Fruit fly (Drosophila melanogaster): ENCODE data around the gene CG12659.
A peak's percentile ranks its signal among the peaks of the same experiment; 100 is the strongest.

CG12659 gene

DNA sequence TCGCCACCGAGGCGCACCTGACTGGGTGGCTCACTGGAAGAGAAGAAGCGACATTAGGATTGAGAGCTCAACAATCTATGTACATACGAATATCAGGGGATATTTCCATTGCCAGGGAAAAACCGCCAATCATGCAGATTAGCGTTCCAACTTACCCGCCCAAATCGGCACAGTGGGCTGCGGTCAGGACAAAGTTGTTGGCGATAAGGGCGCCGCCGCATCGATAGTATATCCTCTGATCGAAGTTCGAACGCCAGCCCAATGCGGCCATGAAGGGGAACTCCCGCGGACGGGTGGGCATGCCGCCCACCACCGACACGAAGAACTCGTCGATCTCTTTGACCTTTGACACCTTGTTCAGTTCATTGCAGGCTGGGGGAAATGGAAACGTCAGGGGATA, 19.6 kb downstream of the CG12659 start:
- no peak for TF ChIP-seq CG9948 (tag; optimal IDR thresholded peaks at IDR 0.05)
- TF ChIP-seq D1 (tag; optimal IDR thresholded peaks at IDR 0.05) = no peak
- TF ChIP-seq rn (GFP tag; IDR thresholded peaks at IDR 0.05) = no peak
- no peak for TF ChIP-seq Pif1A (GFP tag; optimal IDR thresholded peaks at IDR 0.05)
- TF ChIP-seq CG12605 (GFP tag; IDR thresholded peaks at IDR 0.05) = no peak
- no peak for TF ChIP-seq CG10348 (GFP tag; IDR thresholded peaks at IDR 0.05)
- TF ChIP-seq CG8159 (tag; optimal IDR thresholded peaks at IDR 0.05) = no peak
- TF ChIP-seq CG8301 (tag; optimal IDR thresholded peaks at IDR 0.05) = no peak
- no peak for TF ChIP-seq EcR (GFP tag; optimal IDR thresholded peaks at IDR 0.05)

DNA sequence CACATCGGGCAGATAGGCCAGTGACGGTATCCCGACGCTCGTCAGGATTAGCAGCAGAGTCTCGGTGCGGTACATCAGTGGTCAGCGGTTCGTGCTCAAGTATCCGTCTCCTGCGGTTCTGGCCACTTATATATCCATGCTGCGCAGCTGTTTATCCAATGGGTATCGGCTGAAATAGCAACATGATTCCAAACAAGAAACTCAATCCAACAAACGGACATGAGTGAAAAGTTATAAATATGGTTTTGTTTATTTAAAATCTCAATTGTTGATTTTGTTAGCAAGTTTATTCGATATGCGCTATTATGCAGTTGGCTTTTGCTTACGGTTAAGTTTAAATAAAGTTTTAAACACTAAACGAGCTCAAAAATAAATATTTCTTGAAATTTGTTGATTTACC, 20.7 kb downstream of the CG12659 start, which contains the start of gene CG12111:
CG12111 (minus strand) TSS at position 101 of the 400 bp plus-strand sequence.
- no peak for TF ChIP-seq Ets98B (GFP tag; IDR thresholded peaks at IDR 0.05)
- no peak for TF ChIP-seq rn (GFP tag; IDR thresholded peaks at IDR 0.05)
- no peak for TF ChIP-seq Pif1A (GFP tag; optimal IDR thresholded peaks at IDR 0.05)
- no peak for TF ChIP-seq CG4496 (GFP tag; IDR thresholded peaks at IDR 0.05)

DNA sequence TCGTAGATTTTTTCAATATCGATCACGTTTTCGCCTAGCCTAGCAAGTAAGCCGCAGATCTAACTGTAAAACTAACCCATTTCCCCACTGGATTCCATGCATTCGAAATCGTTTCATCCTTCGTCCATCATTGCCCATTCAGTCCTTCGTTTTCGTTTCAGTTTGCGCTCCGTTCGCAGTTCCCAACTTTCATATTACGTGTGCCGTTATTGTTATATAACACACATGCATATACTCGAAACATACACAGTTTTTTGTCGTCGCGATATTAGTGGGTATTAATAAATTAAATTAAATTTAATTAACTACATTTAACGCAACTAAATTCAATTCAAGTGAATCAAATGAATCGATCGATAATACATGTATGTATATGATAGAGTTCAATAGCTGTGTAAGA, 21.9 kb downstream of the CG12659 start:
- TF ChIP-seq CG10348 (GFP tag; IDR thresholded peaks at IDR 0.05) (no peak), CG15710 (tag; optimal IDR thresholded peaks at IDR 0.05) (no peak), CG8159 (tag; optimal IDR thresholded peaks at IDR 0.05) (no peak), Ets98B (GFP tag; IDR thresholded peaks at IDR 0.05) (no peak), CG4496 (GFP tag; IDR thresholded peaks at IDR 0.05) (no peak), CG12605 (GFP tag; IDR thresholded peaks at IDR 0.05) (no peak), Snoo (tag; optimal IDR thresholded peaks at IDR 0.05) (no peak), CG8301 (tag; optimal IDR thresholded peaks at IDR 0.05) (no peak), D1 (tag; optimal IDR thresholded peaks at IDR 0.05) (no peak), CG17806 (tag; optimal IDR thresholded peaks at IDR 0.05) (no peak), rn (GFP tag; IDR thresholded peaks at IDR 0.05) (no peak), fd96Ca (GFP tag; IDR thresholded peaks at IDR 0.05) (no peak), gl (tag; optimal IDR thresholded peaks at IDR 0.05) (no peak), CG9948 (tag; optimal IDR thresholded peaks at IDR 0.05) (no peak), CG13204 (GFP tag; optimal IDR thresholded peaks at IDR 0.05) (no peak), CG34367 (tag; optimal IDR thresholded peaks at IDR 0.05) (no peak), EcR (GFP tag; optimal IDR thresholded peaks at IDR 0.05) (no peak), Pif1B (GFP tag; optimal IDR thresholded peaks at IDR 0.05) (no peak), CG14655 (GFP tag; optimal IDR thresholded peaks at IDR 0.05) (no peak)

DNA sequence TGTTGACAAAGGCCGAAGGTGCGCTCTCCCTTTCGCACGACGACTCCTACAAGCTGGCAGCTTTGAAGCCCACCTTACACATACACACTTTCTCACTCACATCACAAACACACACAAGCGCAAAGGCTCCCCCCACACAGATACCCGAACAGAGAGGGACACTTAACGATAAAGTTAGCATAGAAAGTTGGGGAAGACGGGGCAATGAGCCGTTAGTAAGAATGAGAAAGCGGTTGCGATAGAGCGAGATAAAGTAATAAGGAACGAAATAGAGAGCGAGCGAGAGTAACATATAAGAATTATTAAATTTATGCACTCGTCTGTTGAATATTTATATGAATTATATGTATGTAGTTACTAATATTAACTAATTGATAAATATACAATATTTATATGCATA, 22.5 kb downstream of the CG12659 start:
- TF ChIP-seq D1 (tag; optimal IDR thresholded peaks at IDR 0.05) (no peak), CG34367 (tag; optimal IDR thresholded peaks at IDR 0.05) (no peak), fd96Ca (GFP tag; IDR thresholded peaks at IDR 0.05) (no peak), Pif1B (GFP tag; optimal IDR thresholded peaks at IDR 0.05) (no peak), CG10348 (GFP tag; IDR thresholded peaks at IDR 0.05) (no peak), EcR (GFP tag; optimal IDR thresholded peaks at IDR 0.05) (peak; percentile 13), CG12605 (GFP tag; IDR thresholded peaks at IDR 0.05) (no peak)

DNA sequence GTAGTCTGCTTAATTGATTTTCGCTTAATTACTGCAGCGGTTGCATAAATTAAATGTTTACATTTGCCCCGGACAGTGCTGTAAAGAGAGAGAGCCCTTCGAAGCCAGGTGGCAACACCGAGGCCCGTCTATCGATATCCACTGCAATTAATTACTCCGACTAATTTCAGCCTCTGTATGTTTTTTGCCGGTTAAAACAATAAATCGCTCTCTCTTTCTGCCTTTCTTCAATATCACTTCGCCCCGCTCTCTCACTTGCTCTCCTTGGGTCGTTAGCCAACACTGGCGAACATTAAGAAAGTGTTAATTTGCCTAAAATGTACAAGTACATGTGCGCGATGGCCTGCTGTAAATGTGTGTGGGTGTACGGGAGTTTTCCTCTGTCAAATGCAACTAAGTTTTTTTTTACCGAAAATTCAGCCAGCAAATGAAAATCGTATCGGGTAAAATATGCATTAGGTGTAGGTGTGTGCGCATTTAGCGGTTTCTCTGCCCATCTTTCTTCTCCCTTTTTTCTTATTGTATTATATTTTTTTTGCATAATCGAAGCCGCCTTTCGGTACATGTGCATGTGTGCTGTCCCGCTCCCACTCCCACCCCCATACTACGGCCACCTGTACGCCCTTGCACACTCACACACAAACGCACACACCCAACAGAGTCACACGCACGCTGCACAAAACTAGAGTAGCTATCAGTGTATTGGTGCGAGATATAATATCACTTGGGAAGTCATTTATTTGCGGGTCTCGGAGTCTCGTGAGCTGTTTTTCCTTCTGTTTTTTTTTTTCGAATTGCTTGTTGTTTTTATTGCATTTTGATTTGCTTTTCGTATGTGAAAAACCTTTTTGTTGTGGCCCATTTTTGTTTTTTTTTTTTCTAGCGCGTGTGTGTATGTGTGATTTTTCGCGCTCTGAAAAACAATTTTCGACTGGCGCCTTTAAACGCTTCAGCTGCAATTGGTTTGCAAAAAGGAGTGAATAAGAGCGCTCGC, 29.8 kb downstream of the CG12659 start:
- TF ChIP-seq CG34367 (tag; optimal IDR thresholded peaks at IDR 0.05) (no peak), Ets98B (GFP tag; IDR thresholded peaks at IDR 0.05) (peak; percentile 57; the same call in 1 of the 2 replicates), CG9948 (tag; optimal IDR thresholded peaks at IDR 0.05) (no peak), CG10348 (GFP tag; IDR thresholded peaks at IDR 0.05) (no peak), CG15710 (tag; optimal IDR thresholded peaks at IDR 0.05) (no peak), CG17806 (tag; optimal IDR thresholded peaks at IDR 0.05) (no peak), CG32121 (GFP tag; IDR thresholded peaks at IDR 0.05) (peak; percentile 65), Pif1B (GFP tag; optimal IDR thresholded peaks at IDR 0.05) (peak; percentile 32), CG12605 (GFP tag; IDR thresholded peaks at IDR 0.05) (peak; percentile 67; the same call in 1 of the 2 replicates), fd96Ca (GFP tag; IDR thresholded peaks at IDR 0.05) (peak; percentile 41; the same call in 2 of the 3 replicates), CG4496 (GFP tag; IDR thresholded peaks at IDR 0.05) (peak; percentile 64; the same call in 2 of the 3 replicates), Snoo (tag; optimal IDR thresholded peaks at IDR 0.05) (peak; percentile 27), CG8159 (tag; optimal IDR thresholded peaks at IDR 0.05) (peak; percentile 33), CG14655 (GFP tag; optimal IDR thresholded peaks at IDR 0.05) (no peak), Pif1A (GFP tag; optimal IDR thresholded peaks at IDR 0.05) (no peak)

DNA sequence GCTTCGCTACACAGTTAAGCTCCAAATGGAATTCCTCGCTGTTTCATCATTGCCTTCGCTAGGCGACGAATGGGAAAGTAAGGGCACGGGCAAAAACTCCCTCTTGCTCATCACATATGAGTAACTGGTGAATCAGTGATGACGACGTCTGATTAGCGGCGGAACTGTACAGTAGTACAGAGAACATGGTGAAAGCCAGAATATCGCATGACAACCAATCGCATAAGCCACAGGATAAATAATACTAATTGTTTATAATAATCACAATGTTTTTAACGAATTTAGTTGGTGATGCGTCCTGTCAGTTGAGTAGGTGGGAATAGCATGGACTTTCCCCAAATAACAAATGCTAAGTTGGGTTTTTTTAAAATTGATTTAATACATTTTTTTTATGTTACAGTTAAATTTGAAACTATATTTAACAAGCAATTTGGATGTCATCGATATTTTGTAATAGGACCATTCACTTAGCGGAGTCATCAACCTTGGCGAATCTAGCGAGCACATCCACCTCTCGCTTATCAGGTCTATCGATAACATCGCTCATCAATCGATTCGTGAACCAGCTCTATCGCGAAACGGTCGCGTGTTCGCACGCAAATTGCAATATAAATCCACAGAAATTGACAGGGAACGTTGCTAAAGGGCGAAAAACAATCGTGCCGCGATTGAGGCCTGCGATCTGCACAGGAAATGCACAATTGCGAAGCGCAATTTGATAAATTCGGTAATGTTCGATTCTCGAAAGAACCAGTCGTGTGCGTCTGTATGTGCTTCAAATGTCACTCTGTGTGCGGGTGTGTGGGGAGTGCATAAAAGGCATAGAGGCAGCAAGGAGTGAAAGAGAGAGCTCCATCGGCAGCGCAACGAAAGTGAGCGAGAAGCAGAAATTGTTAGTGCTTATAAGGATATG, 31.2 kb downstream of the CG12659 start, which contains the start of the genes CG12112 and Trf4-1:
CG12112 (minus strand) TSS at position 106 of the 913 bp plus-strand sequence.
Trf4-1 (plus strand) TSS at position 236 of the 913 bp plus-strand sequence.
- TF ChIP-seq Pif1B (GFP tag; optimal IDR thresholded peaks at IDR 0.05) = peak; percentile 37
- TF ChIP-seq CG34367 (tag; optimal IDR thresholded peaks at IDR 0.05) = no peak
- peak; percentile 18 for TF ChIP-seq CG8159 (tag; optimal IDR thresholded peaks at IDR 0.05)
- no peak for TF ChIP-seq CG13204 (GFP tag; optimal IDR thresholded peaks at IDR 0.05)
- TF ChIP-seq EcR (GFP tag; optimal IDR thresholded peaks at IDR 0.05) = no peak
- TF ChIP-seq CG14655 (GFP tag; optimal IDR thresholded peaks at IDR 0.05) = no peak
